Fruit fly (Drosophila melanogaster) whole organism, embryonic: Measurements from ENCODE around the gene CG13306.

Experiments used
- Aef1 ChIP-seq: fragments of 200-800 bp; sonication (Bioruptor generic); IDR thresholded peaks from 3 replicates; pipeline ENCODE4 v1.3.6; 2022; ENCODE audit warnings: missing biosample characterization, missing genetic modification characterization
- Atf3 ChIP-seq: fragments of 200-800 bp; sonication (Bioruptor generic); optimal IDR thresholded peaks from 3 replicates; lab custom pipeline; 2016; ENCODE audit warnings: missing biosample characterization, missing genetic modification characterization
- C15 ChIP-seq: fragments of 200-800 bp; sonication (Bioruptor generic); IDR thresholded peaks from 3 replicates; pipeline ENCODE4 v1.3.6; 2022; ENCODE audit warnings: missing biosample characterization, missing genetic modification characterization
- CG10366 ChIP-seq: fragments of 200-800 bp; sonication (Bioruptor generic); IDR thresholded peaks from 2 replicates; pipeline ENCODE4 v1.3.6; 2022; ENCODE audit warnings: missing biosample characterization, missing genetic modification characterization
- CG12155 ChIP-seq: fragments of 200-800 bp; sonication (Bioruptor generic); optimal IDR thresholded peaks from 3 replicates; lab custom pipeline; 2016; ENCODE audit warnings: missing biosample characterization, missing genetic modification characterization
- CG12236 ChIP-seq: fragments of 200-800 bp; sonication (Bioruptor generic); optimal IDR thresholded peaks from 2 replicates; lab custom pipeline; 2016; ENCODE audit warnings: missing biosample characterization, missing genetic modification characterization
- CG14014 ChIP-seq: fragments of 200-800 bp; sonication (Bioruptor generic); IDR thresholded peaks from 2 replicates; pipeline ENCODE4 v1.3.6; 2022; ENCODE audit warnings: missing biosample characterization, missing genetic modification characterization
- CG14050 ChIP-seq: fragments of 200-800 bp; sonication (Bioruptor generic); IDR thresholded peaks from 3 replicates; pipeline ENCODE4 v1.3.6; 2022; ENCODE audit warnings: missing biosample characterization, missing genetic modification characterization
- CG16863 ChIP-seq: fragments of 200-800 bp; sonication (Bioruptor generic); optimal IDR thresholded peaks from 3 replicates; lab custom pipeline; 2016; ENCODE audit warnings: missing biosample characterization, missing genetic modification characterization
- CG17328 ChIP-seq: fragments of 200-800 bp; sonication (Bioruptor generic); IDR thresholded peaks from 2 replicates; pipeline ENCODE4 v1.3.6; 2022; ENCODE audit warnings: missing biosample characterization, missing genetic modification characterization
- CG17612 ChIP-seq: fragments of 200-800 bp; sonication (Bioruptor generic); IDR thresholded peaks from 2 replicates; pipeline ENCODE4 v1.3.6; 2022; ENCODE audit warnings: missing biosample characterization, missing genetic modification characterization
- CG2202 ChIP-seq: fragments of 200-800 bp; sonication (Bioruptor generic); optimal IDR thresholded peaks from 2 replicates; lab custom pipeline; 2018; ENCODE audit warnings: missing biosample characterization, mild to moderate bottlenecking, missing genetic modification characterization
- CG30403 ChIP-seq: fragments of 200-800 bp; sonication (Bioruptor generic); optimal IDR thresholded peaks from 3 replicates; lab custom pipeline; 2016; ENCODE audit warnings: missing biosample characterization, missing genetic modification characterization
- CG4404 ChIP-seq: fragments of 200-800 bp; sonication (Bioruptor generic); IDR thresholded peaks from 2 replicates; pipeline ENCODE4 v1.3.6; 2022; ENCODE audit warnings: missing biosample characterization, missing genetic modification characterization
- CG4707 ChIP-seq: fragments of 200-800 bp; sonication (Bioruptor generic); optimal IDR thresholded peaks from 2 replicates; lab custom pipeline; 2018; ENCODE audit warnings: missing biosample characterization, mild to moderate bottlenecking, missing genetic modification characterization, moderate library complexity
- Dip2 ChIP-seq: fragments of 200-800 bp; sonication (Bioruptor generic); IDR thresholded peaks from 2 replicates; pipeline ENCODE4 v1.3.6; 2022; ENCODE audit warnings: missing biosample characterization, missing genetic modification characterization
- E2f2 ChIP-seq: fragments of 200-800 bp; sonication (Bioruptor generic); IDR thresholded peaks from 2 replicates; pipeline ENCODE4 v1.3.6; 2022; ENCODE audit warnings: missing biosample characterization, missing genetic modification characterization
- Ets97D ChIP-seq: fragments of 200-800 bp; sonication (Bioruptor generic); optimal IDR thresholded peaks from 3 replicates; lab custom pipeline; 2016; ENCODE audit warnings: missing biosample characterization, missing genetic modification characterization
- Kr ChIP-seq: fragments of 200-800 bp; sonication (Bioruptor generic); optimal IDR thresholded peaks from 2 replicates; lab custom pipeline; 2017; ENCODE audit warnings: missing biosample characterization, mild to moderate bottlenecking, missing genetic modification characterization
- MESR4 ChIP-seq: fragments of 200-800 bp; sonication (Bioruptor generic); optimal IDR thresholded peaks from 2 replicates; lab custom pipeline; 2018; ENCODE audit warnings: missing biosample characterization, mild to moderate bottlenecking, missing genetic modification characterization, moderate library complexity
- Meics ChIP-seq: fragments of 200-800 bp; sonication (Bioruptor generic); optimal IDR thresholded peaks from 2 replicates; lab custom pipeline; 2017; ENCODE audit warnings: missing biosample characterization, mild to moderate bottlenecking, missing genetic modification characterization
- NC2β ChIP-seq: fragments of 200-800 bp; sonication (Bioruptor generic); optimal IDR thresholded peaks from 2 replicates; lab custom pipeline; 2016; ENCODE audit warnings: missing biosample characterization, missing genetic modification characterization
- Ravus ChIP-seq: fragments of 200-800 bp; sonication (Bioruptor generic); IDR thresholded peaks from 2 replicates; pipeline ENCODE4 v1.3.6; 2022; ENCODE audit warnings: missing biosample characterization, missing genetic modification characterization
- Trl ChIP-seq, 3 experiments: fragments of >200 bp in 2 of 3; fragments of 200-800 bp in 1 of 3; sonication (Bioruptor generic) in 1 of 3; optimal IDR thresholded peaks; 2 replicates in 1 of 3; 3 replicates in 2 of 3; lab custom pipeline; 2016 to 2017; ENCODE audit warnings: missing biosample characterization in 1 of 3, missing genetic modification characterization in 1 of 3
- Vsx1 ChIP-seq: fragments of 200-800 bp; sonication (Bioruptor generic); optimal IDR thresholded peaks from 2 replicates; lab custom pipeline; 2017; ENCODE audit warnings: missing biosample characterization, mild to moderate bottlenecking, missing genetic modification characterization, missing genetic modification reagents
- Xbp1 ChIP-seq: fragments of 200-800 bp; sonication (Bioruptor generic); optimal IDR thresholded peaks from 3 replicates; lab custom pipeline; 2016; ENCODE audit warnings: missing biosample characterization, mild to moderate bottlenecking, missing genetic modification characterization
- abd-A ChIP-seq: fragments of 200-800 bp; sonication (Bioruptor generic); optimal IDR thresholded peaks from 3 replicates; lab custom pipeline; 2019; ENCODE audit warnings: missing biosample characterization, mild to moderate bottlenecking, missing genetic modification characterization, moderate library complexity
- chif ChIP-seq, 2 experiments: fragments of 200-800 bp; sonication (Bioruptor generic); optimal IDR thresholded peaks; 3 replicates each; lab custom pipeline; 2016; ENCODE audit warnings: missing biosample characterization in 2 of 2, missing genetic modification characterization in 2 of 2
- chn ChIP-seq: fragments of 200-800 bp; sonication (Bioruptor generic); optimal IDR thresholded peaks from 2 replicates; lab custom pipeline; 2016; ENCODE audit warnings: missing biosample characterization, missing genetic modification characterization
- ci ChIP-seq: fragments of 200-800 bp; sonication (Bioruptor generic); IDR thresholded peaks from 3 replicates; pipeline ENCODE4 v1.3.6; 2022; ENCODE audit warnings: missing biosample characterization, missing genetic modification characterization
- dm ChIP-seq: fragments of 200-800 bp; sonication (Bioruptor generic); optimal IDR thresholded peaks from 3 replicates; lab custom pipeline; 2016; ENCODE audit warnings: missing biosample characterization, missing genetic modification characterization
- dysf ChIP-seq: fragments of 200-800 bp; sonication (Bioruptor generic); IDR thresholded peaks from 3 replicates; pipeline ENCODE4 v1.3.6; 2022; ENCODE audit warnings: missing biosample characterization, missing genetic modification characterization
- fd102C ChIP-seq: fragments of 200-800 bp; sonication (Bioruptor generic); optimal IDR thresholded peaks from 2 replicates; lab custom pipeline; 2018; ENCODE audit warnings: missing biosample characterization, mild to moderate bottlenecking, missing genetic modification characterization, moderate library complexity
- fd96Cb ChIP-seq: fragments of 200-800 bp; sonication (Bioruptor generic); optimal IDR thresholded peaks from 2 replicates; lab custom pipeline; 2018; ENCODE audit warnings: missing biosample characterization, mild to moderate bottlenecking, missing genetic modification characterization, moderate library complexity
- gce ChIP-seq: fragments of 200-800 bp; sonication (Bioruptor generic); IDR thresholded peaks from 3 replicates; pipeline ENCODE4 v1.3.6; 2022; ENCODE audit warnings: missing biosample characterization, missing genetic modification characterization
- grau ChIP-seq: fragments of 200-800 bp; optimal IDR thresholded peaks from 3 replicates; lab custom pipeline; 2019; ENCODE audit warnings: missing biosample characterization, mild to moderate bottlenecking, missing genetic modification characterization, moderate library complexity
- her ChIP-seq: fragments of 200-800 bp; sonication (Bioruptor generic); optimal IDR thresholded peaks from 2 replicates; lab custom pipeline; 2016; ENCODE audit warnings: missing biosample characterization, missing genetic modification characterization
- kah ChIP-seq: fragments of 200-800 bp; sonication (Bioruptor generic); optimal IDR thresholded peaks from 2 replicates; lab custom pipeline; 2018; ENCODE audit warnings: missing biosample characterization, mild to moderate bottlenecking, missing genetic modification characterization
- kay ChIP-seq: fragments of 200-800 bp; sonication (Bioruptor generic); optimal IDR thresholded peaks from 2 replicates; lab custom pipeline; 2016; ENCODE audit warnings: missing biosample characterization, missing genetic modification characterization
- knrl ChIP-seq: fragments of 200-800 bp; sonication (Bioruptor generic); IDR thresholded peaks from 3 replicates; pipeline ENCODE4 v1.3.6; 2022; ENCODE audit warnings: missing biosample characterization, missing genetic modification characterization; ENCODE audit not compliant: partially characterized antibody
- nau ChIP-seq: fragments of 200-800 bp; sonication (Bioruptor generic); optimal IDR thresholded peaks from 3 replicates; lab custom pipeline; 2017; ENCODE audit warnings: missing biosample characterization, mild to moderate bottlenecking, missing genetic modification characterization, missing genetic modification reagents
- nom ChIP-seq: fragments of 200-800 bp; sonication (Bioruptor generic); optimal IDR thresholded peaks from 2 replicates; lab custom pipeline; 2017; ENCODE audit warnings: missing biosample characterization, missing genetic modification characterization, mild to moderate bottlenecking, moderate library complexity, missing genetic modification reagents
- pho ChIP-seq: fragments of 200-800 bp; sonication (Bioruptor generic); optimal IDR thresholded peaks from 2 replicates; lab custom pipeline; 2016; ENCODE audit warnings: missing biosample characterization, missing genetic modification characterization
- pita ChIP-seq: fragments of 200-800 bp; sonication (Bioruptor generic); optimal IDR thresholded peaks from 2 replicates; lab custom pipeline; 2017; ENCODE audit warnings: missing biosample characterization, mild to moderate bottlenecking, missing genetic modification characterization
- sc ChIP-seq, 3 experiments: fragments of >200 bp in 2 of 3; fragments of 200-800 bp in 1 of 3; sonication (Bioruptor generic) in 1 of 3; optimal IDR thresholded peaks; 2 replicates in 2 of 3; 3 replicates in 1 of 3; lab custom pipeline; 2017; ENCODE audit warnings: mild to moderate bottlenecking in 1 of 3, missing biosample characterization in 1 of 3, missing genetic modification characterization in 1 of 3, missing genetic modification reagents in 1 of 3
- sqz ChIP-seq: fragments of 200-800 bp; sonication (Bioruptor generic); optimal IDR thresholded peaks from 3 replicates; lab custom pipeline; 2018; ENCODE audit warnings: missing biosample characterization, mild to moderate bottlenecking, missing genetic modification characterization
- z ChIP-seq: fragments of 200-800 bp; sonication (Bioruptor generic); IDR thresholded peaks from 3 replicates; pipeline ENCODE4 v1.3.6; 2022; ENCODE audit warnings: missing biosample characterization, missing genetic modification characterization

The CG13306 gene

DNA sequence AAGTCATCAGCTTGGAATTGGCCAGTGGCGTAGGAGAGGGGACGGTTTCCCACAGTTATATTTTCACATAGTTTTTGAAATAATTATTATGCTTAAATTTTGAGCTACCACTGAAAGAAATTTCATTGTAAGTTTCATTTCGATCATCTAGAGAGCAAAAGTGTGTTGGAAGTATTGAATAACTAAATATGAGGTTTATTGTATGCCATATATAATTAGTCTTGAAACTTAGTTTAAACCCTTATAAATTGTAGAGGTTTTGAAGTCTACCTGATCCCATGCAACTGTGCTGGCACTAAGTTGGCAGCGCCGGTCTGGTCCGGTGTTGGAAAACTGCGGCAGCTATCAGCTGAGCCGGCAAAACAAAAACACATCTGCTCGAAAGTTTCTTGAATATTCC, 28.4 kb downstream of the CG13306 start, which contains the start of the genes CG32022 and CG6511 (continued):
- TF ChIP-seq z (peak; percentile 11; the same call in 1 of the 3 replicates), kah (GFP tag; lab: Kevin White, UChicago) (peak; percentile 89), Vsx1 (GFP tag; lab: Kevin White, UChicago) (no peak), CG17612 (peak; percentile 84), CG17328 (peak; percentile 91), Trl (optimal IDR thresholded peaks at IDR 0.05; lab: Kevin White, UChicago) (no peak), Trl (GFP tag; optimal IDR thresholded peaks at IDR 0.05; lab: Kevin White, UChicago) (peak; percentile 97), nau (no peak), kay (GFP tag; lab: Kevin White, UChicago) (peak; percentile 96), CG10366 (GFP tag; lab: Robert Waterston, UW) (peak; percentile 95), Aef1 (GFP tag; lab: Robert Waterston, UW) (peak; percentile 97), Kr (GFP tag; lab: Kevin White, UChicago) (no peak), sqz (no peak), CG4404 (peak; percentile 98), ci (GFP tag; lab: Robert Waterston, UW) (peak; percentile 93), nom (GFP tag; lab: Kevin White, UChicago) (peak; percentile 89), CG14050 (GFP tag; lab: Robert Waterston, UW) (peak; percentile 94), Xbp1 (GFP tag; lab: Kevin White, UChicago) (peak; percentile 98), chn (GFP tag; lab: Kevin White, UChicago) (peak; percentile 98), CG12155 (GFP tag; lab: Kevin White, UChicago) (peak; percentile 97), C15 (GFP tag; lab: Robert Waterston, UW) (peak; percentile 84), CG2202 (peak; percentile 91), CG16863 (peak; percentile 97), pho (GFP tag; lab: Kevin White, UChicago) (peak; percentile 99), MESR4 (GFP tag; lab: Kevin White, UChicago) (peak; percentile 38), abd-A (no peak), CG14014 (peak; percentile 95), CG30403 (GFP tag; lab: Kevin White, UChicago) (peak; percentile 99), chif (GFP tag; optimal IDR thresholded peaks at IDR 0.05; lab: Kevin White, UChicago) (peak; percentile 98), fd96Cb (peak; percentile 96), her (GFP tag; lab: Kevin White, UChicago) (peak; percentile 93), dysf (GFP tag; lab: Robert Waterston, UW) (peak; percentile 98), E2f2 (GFP tag; lab: Robert Waterston, UW) (peak; percentile 78), Meics (GFP tag; lab: Kevin White, UChicago) (peak; percentile 97), dm (GFP tag; lab: Kevin White, UChicago) (peak; percentile 91), Dip2 (GFP tag; lab: Robert Waterston, UW) (peak; percentile 72), fd102C (GFP tag; lab: Kevin White, UChicago) (peak; percentile 80), gce (GFP tag; lab: Robert Waterston, UW) (peak; percentile 89), sc (optimal IDR thresholded peaks at IDR 0.05; lab: Kevin White, UChicago) (no peak), sc (GFP tag; optimal IDR thresholded peaks at IDR 0.05; lab: Kevin White, UChicago) (peak; percentile 93), CG4707 (GFP tag; lab: Kevin White, UChicago) (peak; percentile 60), pita (GFP tag; lab: Kevin White, UChicago) (no peak), NC2β (GFP tag; lab: Kevin White, UChicago) (peak; percentile 95), Atf3 (GFP tag; lab: Kevin White, UChicago) (peak; percentile 98), Ets97D (peak; percentile 90), CG12236 (GFP tag; lab: Kevin White, UChicago) (peak; percentile 94), Ravus (peak; percentile 81), knrl (no peak; the same call in 2 of the 3 replicates), grau (tag; lab: Kevin White, UChicago) (peak; percentile 97)
